Fruit fly (Drosophila melanogaster): ENCODE measurements around the gene sn.

sn gene

dm6 chrX:7968215-7968799 is 4.5 kb downstream of the sn start, which contains the start of gene sws (continued):
- no peak for TF ChIP-seq CG18764 (GFP tag; optimal IDR thresholded peaks at IDR 0.05)
- no peak for TF ChIP-seq cato (GFP tag; optimal IDR thresholded peaks at IDR 0.05; ENCODE audit: borderline replicate concordance)
- peak; percentile 5 for TF ChIP-seq CG10147 (GFP tag; optimal IDR thresholded peaks at IDR 0.05)
- peak; percentile 67 for TF ChIP-seq CG18599 (GFP tag; optimal IDR thresholded peaks at IDR 0.05)
- no peak for TF ChIP-seq ham (GFP tag; IDR thresholded peaks at IDR 0.05)
- no peak for TF ChIP-seq Hr78 (GFP tag; optimal IDR thresholded peaks at IDR 0.05)
- TF ChIP-seq crp (GFP tag; optimal IDR thresholded peaks at IDR 0.05), result peak in 1 of 2 experiments; percentile 80
- TF ChIP-seq Aef1 (GFP tag; IDR thresholded peaks at IDR 0.05), result no peak
- no peak for TF ChIP-seq az2 (GFP tag; optimal IDR thresholded peaks at IDR 0.05)
- no peak for TF ChIP-seq chif (GFP tag; optimal IDR thresholded peaks at IDR 0.05)
- TF ChIP-seq CG2712 (tag; optimal IDR thresholded peaks at IDR 0.05), result peak; percentile 41
- TF ChIP-seq row (GFP tag; IDR thresholded peaks at IDR 0.05), result peak; percentile 50
- peak; percentile 27 for TF ChIP-seq dmrt11E (tag; optimal IDR thresholded peaks at IDR 0.05)
- no peak for TF ChIP-seq CG6683 (GFP tag; optimal IDR thresholded peaks at IDR 0.05)
- TF ChIP-seq Doc3 (GFP tag; IDR thresholded peaks at IDR 0.05; ENCODE audit: partially characterized antibody), result peak; percentile 71
- peak; percentile 33 for TF ChIP-seq Dek (tag; optimal IDR thresholded peaks at IDR 0.05)
- no peak for TF ChIP-seq sc (optimal IDR thresholded peaks at IDR 0.05)
- TF ChIP-seq sc (GFP tag; optimal IDR thresholded peaks at IDR 0.05), result no peak
- no peak for TF ChIP-seq GATAe (GFP tag; conservative IDR thresholded peaks at IDR 0.05)
- no peak for TF ChIP-seq dimm (GFP tag; IDR thresholded peaks at IDR 0.05)
- TF ChIP-seq CG8089 (GFP tag; optimal IDR thresholded peaks at IDR 0.05), result no peak
- no peak for TF ChIP-seq kah (GFP tag; optimal IDR thresholded peaks at IDR 0.05)
- TF ChIP-seq fd3F (GFP tag; optimal IDR thresholded peaks at IDR 0.05), result peak; percentile 39
- TF ChIP-seq CG4424 (GFP tag; optimal IDR thresholded peaks at IDR 0.05), result peak; percentile 10
- no peak for TF ChIP-seq TFAM (GFP tag; optimal IDR thresholded peaks at IDR 0.05)
- no peak for TF ChIP-seq pan (optimal IDR thresholded peaks at IDR 0.05)
- TF ChIP-seq pan (GFP tag; optimal IDR thresholded peaks at IDR 0.05 in 1 of 2, IDR thresholded peaks at IDR 0.05 in 1 of 2), result no peak
- peak; percentile 60 for TF ChIP-seq CG30403 (GFP tag; optimal IDR thresholded peaks at IDR 0.05)
- TF ChIP-seq slbo (GFP tag; IDR thresholded peaks at IDR 0.05), result peak; percentile 31; the same call in 1 of the 2 replicates
- TF ChIP-seq CG14710 (tag; optimal IDR thresholded peaks at IDR 0.05), result peak; percentile 61
- no peak for TF ChIP-seq CG14014 (GFP tag; IDR thresholded peaks at IDR 0.05)
- no peak for TF ChIP-seq CG32767 (GFP tag; IDR thresholded peaks at IDR 0.05)
- TF ChIP-seq CG18476 (GFP tag; optimal IDR thresholded peaks at IDR 0.05), result no peak
- no peak; the same call in 1 of the 2 replicates for TF ChIP-seq Rfx (GFP tag; IDR thresholded peaks at IDR 0.05)
- TF ChIP-seq stwl (tag; optimal IDR thresholded peaks at IDR 0.05), result peak; percentile 28
- no peak for TF ChIP-seq dan (GFP tag; IDR thresholded peaks at IDR 0.05)
- TF ChIP-seq CG17359 (tag; optimal IDR thresholded peaks at IDR 0.05), result peak; percentile 41
- no peak for TF ChIP-seq Pdp1 (GFP tag; optimal IDR thresholded peaks at IDR 0.05)
- peak; percentile 66; the same call in 1 of the 3 replicates for TF ChIP-seq mld (GFP tag; IDR thresholded peaks at IDR 0.05; ENCODE audit: partially characterized antibody)
- TF ChIP-seq Kr (GFP tag; optimal IDR thresholded peaks at IDR 0.05), result no peak
- TF ChIP-seq bigmax (GFP tag; optimal IDR thresholded peaks at IDR 0.05), result no peak
- TF ChIP-seq z (GFP tag; IDR thresholded peaks at IDR 0.05), result no peak
- TF ChIP-seq CG15514 (GFP tag; optimal IDR thresholded peaks at IDR 0.05), result peak; percentile 43
- peak; percentile 96 for TF ChIP-seq CG2116 (GFP tag; optimal IDR thresholded peaks at IDR 0.05)
- TF ChIP-seq unpg (GFP tag; optimal IDR thresholded peaks at IDR 0.05), result peak; percentile 36
- no peak for TF ChIP-seq CG1024 (GFP tag; IDR thresholded peaks at IDR 0.05)
- no peak for TF ChIP-seq Hey (tag; optimal IDR thresholded peaks at IDR 0.05)
- TF ChIP-seq CG2129 (GFP tag; IDR thresholded peaks at IDR 0.05; ENCODE audit: partially characterized antibody), result 0 out of 2 replicates have a peak, but pooled peaks have one; percentile 30
- no peak for TF ChIP-seq CG10321 (GFP tag; IDR thresholded peaks at IDR 0.05)

Measured in whole organism, embryonic.